Fruit fly (Drosophila melanogaster) Kc167 (cell line): ENCODE data around the gene CG31076.

Source experiments
- Myc ChIP-seq: fragments of >200 bp; optimal IDR thresholded peaks from 2 replicates; lab custom pipeline; 2017; ENCODE audit warnings: missing external identifiers
- Sin3A ChIP-seq: fragments of >200 bp; optimal IDR thresholded peaks from 2 replicates; lab custom pipeline; 2018; ENCODE audit warnings: missing external identifiers
- h ChIP-seq: fragments of >200 bp; optimal IDR thresholded peaks from 3 replicates; lab custom pipeline; 2018; ENCODE audit warnings: missing external identifiers
- insv ChIP-seq: fragments of >200 bp; optimal IDR thresholded peaks from 3 replicates; lab custom pipeline; 2018; ENCODE audit warnings: missing external identifiers
- psq ChIP-seq: fragments of >200 bp; optimal IDR thresholded peaks from 2 replicates; lab custom pipeline; 2017; ENCODE audit warnings: missing external identifiers
- ttk ChIP-seq: sonication (Bioruptor generic); optimal IDR thresholded peaks from 2 replicates; lab custom pipeline; 2017; ENCODE audit warnings: missing external identifiers

- no peak for TF ChIP-seq h (lab: Kevin White, UChicago)
- no peak for TF ChIP-seq Sin3A (lab: Kevin White, UChicago)
- TF ChIP-seq Myc (lab: Kevin White, UChicago), result no peak
- TF ChIP-seq psq (lab: Kevin White, UChicago), result no peak
- TF ChIP-seq insv (lab: Kevin White, UChicago), result no peak
- no peak for TF ChIP-seq ttk (lab: Kevin White, UChicago)
Observed at dm6 chr3R:26952200-26952856, 37.3 kb downstream of the CG31076 start.
